Fruit fly (Drosophila melanogaster) whole organism, adult: ENCODE data around the gene CG31087.

Source experiments
- CG11617 ChIP-seq: fragments of 200-800 bp; sonication (Bioruptor generic); optimal IDR thresholded peaks from 2 replicates; lab custom pipeline; 2017; ENCODE audit warnings: mild to moderate bottlenecking, missing biosample characterization, missing genetic modification reagents, missing genetic modification characterization
- CG12768 ChIP-seq: fragments of 200-800 bp; sonication (Bioruptor generic); optimal IDR thresholded peaks from 2 replicates; lab custom pipeline; 2017; ENCODE audit warnings: missing biosample characterization, missing genetic modification characterization, mild to moderate bottlenecking, moderate library complexity, missing genetic modification reagents
- CG14711 ChIP-seq: fragments of 200-800 bp; sonication (Bioruptor generic); optimal IDR thresholded peaks from 2 replicates; lab custom pipeline; 2018; ENCODE audit warnings: missing biosample characterization, mild to moderate bottlenecking, missing genetic modification characterization, moderate library complexity
- CG1620 ChIP-seq: fragments of 200-800 bp; sonication (Bioruptor generic); optimal IDR thresholded peaks from 2 replicates; lab custom pipeline; 2016; ENCODE audit warnings: missing biosample characterization, missing genetic modification characterization
- CG33017 ChIP-seq: fragments of 200-800 bp; sonication (Bioruptor generic); optimal IDR thresholded peaks from 2 replicates; lab custom pipeline; 2018; ENCODE audit warnings: missing biosample characterization, mild to moderate bottlenecking, missing genetic modification characterization, moderate library complexity
- CG5204 ChIP-seq: fragments of 200-800 bp; sonication (Bioruptor generic); optimal IDR thresholded peaks from 2 replicates; lab custom pipeline; 2016; ENCODE audit warnings: missing biosample characterization, missing genetic modification characterization
- CG7045 ChIP-seq: fragments of 200-800 bp; sonication (Bioruptor generic); optimal IDR thresholded peaks from 2 replicates; lab custom pipeline; 2017; ENCODE audit warnings: missing biosample characterization, mild to moderate bottlenecking, missing genetic modification characterization
- CG7101 ChIP-seq: fragments of 200-800 bp; sonication (Bioruptor generic); optimal IDR thresholded peaks from 2 replicates; lab custom pipeline; 2018; ENCODE audit warnings: missing biosample characterization, mild to moderate bottlenecking, missing genetic modification characterization, moderate library complexity
- Clk ChIP-seq: fragments of 200-800 bp; sonication (Bioruptor generic); optimal IDR thresholded peaks from 2 replicates; lab custom pipeline; 2017; ENCODE audit warnings: missing biosample characterization, missing genetic modification characterization
- Crg-1 ChIP-seq: fragments of 200-800 bp; sonication (Bioruptor generic); optimal IDR thresholded peaks from 2 replicates; lab custom pipeline; 2016; ENCODE audit warnings: missing biosample characterization, missing genetic modification characterization
- Hr96 ChIP-seq: fragments of 200-800 bp; sonication (Bioruptor generic); optimal IDR thresholded peaks from 2 replicates; lab custom pipeline; 2016; ENCODE audit warnings: missing biosample characterization, missing genetic modification characterization
- Mnt ChIP-seq: fragments of 200-800 bp; sonication (Bioruptor generic); optimal IDR thresholded peaks from 2 replicates; lab custom pipeline; 2016; ENCODE audit warnings: missing biosample characterization, mild to moderate bottlenecking, missing genetic modification characterization
- bab1 ChIP-seq: fragments of 200-800 bp; sonication (Bioruptor generic); optimal IDR thresholded peaks from 3 replicates; lab custom pipeline; 2019; ENCODE audit warnings: missing biosample characterization, mild to moderate bottlenecking, missing genetic modification characterization, moderate library complexity
- cic ChIP-seq: fragments of 200-800 bp; sonication (Bioruptor generic); optimal IDR thresholded peaks from 2 replicates; lab custom pipeline; 2017; ENCODE audit warnings: missing biosample characterization, mild to moderate bottlenecking, missing genetic modification characterization, moderate library complexity
- cnc ChIP-seq, 2 experiments: fragments of >200 bp; optimal IDR thresholded peaks; 2 replicates each; lab custom pipeline; 2017
- kay ChIP-seq: fragments of 200-800 bp; sonication (Bioruptor generic); peaks from one replicate; lab custom pipeline; 2016; ENCODE audit warnings: missing biosample characterization, missing genetic modification characterization, borderline replicate concordance
- ovo ChIP-seq: fragments of 200-800 bp; sonication (Bioruptor generic); optimal IDR thresholded peaks from 2 replicates; lab custom pipeline; 2016; ENCODE audit warnings: missing biosample characterization, missing genetic modification characterization
- pad ChIP-seq: fragments of 200-800 bp; sonication (Bioruptor generic); optimal IDR thresholded peaks from 3 replicates; lab custom pipeline; 2017; ENCODE audit warnings: missing biosample characterization, missing genetic modification characterization, mild to moderate bottlenecking, moderate library complexity, missing genetic modification reagents
- tj ChIP-seq: fragments of 200-800 bp; sonication (Bioruptor generic); optimal IDR thresholded peaks from 3 replicates; lab custom pipeline; 2017; ENCODE audit warnings: missing biosample characterization, mild to moderate bottlenecking, missing genetic modification characterization, moderate library complexity
- toe ChIP-seq: fragments of 200-800 bp; sonication (Bioruptor generic); optimal IDR thresholded peaks from 2 replicates; lab custom pipeline; 2016; ENCODE audit warnings: missing biosample characterization, missing genetic modification characterization

The CG31087 gene

DNA sequence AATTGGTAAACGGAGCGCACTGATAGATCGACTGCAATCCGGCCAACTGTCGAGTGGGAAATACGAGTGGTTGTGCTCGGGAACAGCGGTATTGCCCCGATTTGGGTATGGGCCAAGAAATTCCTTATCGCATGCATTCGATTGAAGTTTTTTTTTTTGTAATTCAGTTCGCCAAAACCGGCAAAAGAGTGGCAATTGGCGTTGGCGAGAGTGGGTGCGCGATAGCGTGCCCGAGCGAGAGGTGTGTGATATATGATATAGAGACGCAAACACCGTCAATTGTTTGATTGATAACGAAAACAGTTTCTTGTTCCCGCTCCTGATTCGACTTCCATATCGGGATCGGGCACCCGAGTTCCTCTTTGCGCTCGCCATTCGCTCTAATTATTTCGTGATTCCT, at the start of gene CG31087:
CG31087 (minus strand) TSS at position 63 of the 400 bp plus-strand sequence.
- TF ChIP-seq pad (GFP tag; lab: Kevin White, UChicago) (no peak), Mnt (GFP tag; lab: Kevin White, UChicago) (no peak), kay (GFP tag; lab: Kevin White, UChicago) (no peak), cic (GFP tag; lab: Kevin White, UChicago) (peak; percentile 63)

DNA sequence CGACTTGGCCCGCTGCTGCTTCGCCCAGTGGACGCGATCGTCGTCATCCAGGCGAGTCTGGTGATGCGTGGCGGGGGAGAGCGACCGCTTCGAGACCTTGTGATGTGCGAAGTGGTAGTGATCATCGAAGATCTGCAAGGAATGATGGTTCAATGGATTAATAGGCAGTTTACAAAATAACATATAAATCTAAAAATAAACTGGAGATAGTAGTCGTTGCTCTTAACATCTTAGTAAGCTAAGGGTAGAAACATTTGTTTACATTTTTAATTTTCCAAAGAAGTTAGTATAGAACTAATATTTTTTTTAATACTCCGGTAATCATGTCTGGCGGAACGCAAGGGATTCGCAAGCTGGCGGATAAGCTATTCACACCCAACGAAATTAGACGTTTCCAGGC, 44.4 kb upstream of the CG31087 start, which contains the start of gene ND-49L:
ND-49L (plus strand) TSS at position 301 of the 400 bp plus-strand sequence.
- no peak for TF ChIP-seq CG5204
- no peak for TF ChIP-seq CG12768 (GFP tag; lab: Kevin White, UChicago)

DNA sequence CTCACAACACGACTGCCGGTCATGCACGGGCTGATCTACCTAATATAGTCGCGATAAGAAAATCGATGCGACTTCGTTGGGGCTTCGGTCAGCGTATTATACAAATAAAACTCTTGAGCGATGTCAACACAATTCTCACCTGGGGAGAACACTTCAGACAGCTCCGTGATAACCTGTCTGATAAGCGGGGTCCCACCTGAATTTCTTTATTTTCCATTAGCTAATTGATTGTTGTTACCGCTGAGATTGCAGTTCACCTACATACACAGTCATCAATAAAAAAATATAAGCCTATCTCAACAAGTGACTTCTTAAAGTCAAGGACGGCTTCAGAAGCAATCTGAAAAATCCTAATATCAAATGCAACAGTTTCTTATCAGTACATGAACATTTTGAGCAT, 33.3 kb upstream of the CG31087 start, which contains the start of gene tobi:
tobi (minus strand) TSS at position 23 of the 400 bp plus-strand sequence.
- peak; percentile 43 for TF ChIP-seq tj (GFP tag; lab: Kevin White, UChicago)
- no peak for TF ChIP-seq Hr96 (GFP tag; lab: Kevin White, UChicago)

DNA sequence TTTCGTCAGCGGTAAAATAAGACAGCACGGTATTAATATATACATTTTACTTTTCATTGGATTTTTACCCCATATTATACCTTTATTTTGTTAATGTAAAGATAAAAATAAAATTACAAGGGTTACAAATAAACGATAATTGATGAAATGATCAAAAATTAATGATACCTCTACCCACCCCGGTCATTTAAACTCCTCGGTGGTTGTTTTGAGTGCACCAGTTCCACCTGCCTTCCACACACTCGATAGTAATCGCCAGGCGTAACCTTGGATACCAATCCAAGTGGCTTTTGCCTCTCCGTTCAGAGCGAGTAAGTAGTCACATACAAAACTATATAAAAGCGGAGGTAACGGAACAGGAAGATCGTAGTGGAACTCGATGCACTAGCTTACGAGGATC, 26.3 kb upstream of the CG31087 start, which contains the start of gene rha:
rha (plus strand) TSS at position 301 of the 400 bp plus-strand sequence.
- TF ChIP-seq pad (GFP tag; lab: Kevin White, UChicago) (no peak), CG12768 (GFP tag; lab: Kevin White, UChicago) (no peak), CG5204 (no peak), Clk (no peak), cic (GFP tag; lab: Kevin White, UChicago) (no peak), bab1 (GFP tag; lab: Kevin White, UChicago) (no peak)

DNA sequence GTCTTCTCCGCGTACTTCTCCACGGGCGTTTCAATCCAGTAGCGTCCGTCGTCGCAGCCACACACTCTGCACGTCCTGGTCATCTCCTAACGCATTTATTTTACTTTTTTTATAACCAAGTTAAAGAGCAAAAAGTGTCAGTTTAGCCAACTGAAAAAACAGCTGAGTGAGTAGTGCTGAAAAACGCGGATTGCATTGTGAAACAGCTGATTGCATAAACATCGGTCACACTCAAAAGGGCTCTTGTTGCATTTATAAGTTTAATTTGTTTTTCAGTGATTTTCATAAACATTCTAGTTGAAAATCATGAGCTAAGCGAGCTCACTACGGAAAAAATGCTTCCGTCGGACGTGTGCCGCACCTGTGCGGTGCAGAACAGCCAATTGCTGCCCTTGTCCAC, 21.4 kb upstream of the CG31087 start, which contains the start of the genes CG10669 and CG11902:
CG10669 (minus strand) TSS at position 179 of the 400 bp plus-strand sequence.
CG11902 (plus strand) TSS at position 193 of the 400 bp plus-strand sequence.
- TF ChIP-seq CG7045 (GFP tag; lab: Kevin White, UChicago) (no peak), bab1 (GFP tag; lab: Kevin White, UChicago) (peak; percentile 67), kay (GFP tag; lab: Kevin White, UChicago) (no peak), Mnt (GFP tag; lab: Kevin White, UChicago) (peak; percentile 12), Crg-1 (GFP tag; lab: Kevin White, UChicago) (no peak)

DNA sequence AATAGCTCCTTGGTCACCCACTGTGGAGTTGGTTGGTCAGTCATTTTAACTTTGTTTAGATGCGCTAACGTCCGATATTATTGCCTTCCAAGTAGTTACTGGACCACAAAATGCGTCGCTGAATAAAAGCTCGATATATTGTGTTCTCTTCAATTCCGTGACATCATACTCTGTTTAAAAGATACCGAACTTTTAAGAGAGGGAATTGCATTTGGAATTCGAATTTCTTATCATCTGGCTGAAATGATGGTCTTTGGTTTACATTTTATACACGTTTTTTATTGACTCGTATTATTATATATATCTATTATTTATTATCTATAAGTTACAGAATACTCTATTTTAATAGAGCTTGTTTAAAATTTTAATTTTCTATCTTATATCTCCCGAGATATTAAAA, 17.5 kb upstream of the CG31087 start, which contains the start of gene CHKov2:
CHKov2 (minus strand) TSS at position 101 of the 400 bp plus-strand sequence.
- peak; percentile 5 for TF ChIP-seq cic (GFP tag; lab: Kevin White, UChicago)
- TF ChIP-seq Mnt (GFP tag; lab: Kevin White, UChicago), result no peak

DNA sequence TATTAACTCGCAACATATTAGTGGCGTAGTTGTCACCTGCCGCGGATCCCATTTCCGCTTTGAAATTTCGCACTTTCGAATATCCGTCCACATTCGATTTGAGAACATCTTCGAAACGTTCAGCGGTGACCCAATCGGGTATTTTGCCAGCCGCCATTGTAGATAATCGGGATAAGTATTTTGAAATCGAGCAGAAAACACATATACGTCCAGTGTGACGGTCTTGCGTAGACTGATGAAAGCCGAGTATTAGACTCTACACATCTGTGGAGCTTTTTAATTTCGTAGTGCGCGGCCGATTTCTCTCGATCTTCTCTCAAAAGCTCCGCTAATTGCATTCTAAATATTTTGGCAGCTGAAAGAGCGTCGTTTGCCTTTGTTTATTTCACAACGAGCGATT, 15.4 kb upstream of the CG31087 start, which contains the start of gene CHKov1:
CHKov1 (minus strand) TSS at position 238 of the 400 bp plus-strand sequence.
- TF ChIP-seq CG33017 (tag; lab: Kevin White, UChicago), result peak; percentile 43
- no peak for TF ChIP-seq CG5204
- no peak for TF ChIP-seq CG7045 (GFP tag; lab: Kevin White, UChicago)
- no peak for TF ChIP-seq CG7101 (tag; lab: Kevin White, UChicago)
- no peak for TF ChIP-seq tj (GFP tag; lab: Kevin White, UChicago)
- no peak for TF ChIP-seq cnc (optimal IDR thresholded peaks at IDR 0.05; lab: Kevin White, UChicago)
- TF ChIP-seq cic (GFP tag; lab: Kevin White, UChicago), result peak; percentile 1
- TF ChIP-seq toe (GFP tag; lab: Kevin White, UChicago), result no peak
- no peak for TF ChIP-seq Hr96 (GFP tag; lab: Kevin White, UChicago)
- TF ChIP-seq CG1620 (GFP tag; lab: Kevin White, UChicago), result no peak
- no peak for TF ChIP-seq pad (GFP tag; lab: Kevin White, UChicago)
- no peak for TF ChIP-seq ovo (GFP tag; lab: Kevin White, UChicago)
- TF ChIP-seq CG14711 (tag; lab: Kevin White, UChicago), result no peak
- TF ChIP-seq CG12768 (GFP tag; lab: Kevin White, UChicago), result peak; percentile 21
- no peak for TF ChIP-seq kay (GFP tag; lab: Kevin White, UChicago)
- TF ChIP-seq Clk, result no peak
- TF ChIP-seq Crg-1 (GFP tag; lab: Kevin White, UChicago), result no peak
- TF ChIP-seq Mnt (GFP tag; lab: Kevin White, UChicago), result no peak
- TF ChIP-seq CG11617, result peak; percentile 13
- TF ChIP-seq bab1 (GFP tag; lab: Kevin White, UChicago), result no peak

DNA sequence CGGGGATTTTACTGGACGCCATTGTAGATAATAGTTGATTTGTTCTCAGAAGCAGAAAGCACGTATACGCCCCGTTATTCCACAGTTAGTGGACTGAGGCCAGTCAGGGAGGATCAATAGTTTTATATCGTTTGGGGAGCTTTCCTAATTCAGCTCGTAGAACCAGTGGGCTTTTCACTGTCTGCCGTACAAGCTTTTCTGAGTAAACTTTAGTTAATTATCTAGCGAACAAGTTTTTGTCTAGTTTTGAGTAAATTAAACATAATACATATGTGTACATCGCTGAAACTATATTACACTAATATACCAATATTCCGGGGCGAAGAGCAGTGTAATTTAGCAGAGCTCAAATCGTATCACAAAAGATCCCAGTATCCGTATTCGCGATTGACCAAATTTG, 9.0 kb upstream of the CG31087 start, which contains the start of gene CG10562:
CG10562 (minus strand) TSS at position 101 of the 400 bp plus-strand sequence.
- TF ChIP-seq cic (GFP tag; lab: Kevin White, UChicago) (peak; percentile 28), CG12768 (GFP tag; lab: Kevin White, UChicago) (peak; percentile 10), Mnt (GFP tag; lab: Kevin White, UChicago) (no peak)
